Fruit fly (Drosophila melanogaster): ENCODE results near the gene rsh.

DNA sequence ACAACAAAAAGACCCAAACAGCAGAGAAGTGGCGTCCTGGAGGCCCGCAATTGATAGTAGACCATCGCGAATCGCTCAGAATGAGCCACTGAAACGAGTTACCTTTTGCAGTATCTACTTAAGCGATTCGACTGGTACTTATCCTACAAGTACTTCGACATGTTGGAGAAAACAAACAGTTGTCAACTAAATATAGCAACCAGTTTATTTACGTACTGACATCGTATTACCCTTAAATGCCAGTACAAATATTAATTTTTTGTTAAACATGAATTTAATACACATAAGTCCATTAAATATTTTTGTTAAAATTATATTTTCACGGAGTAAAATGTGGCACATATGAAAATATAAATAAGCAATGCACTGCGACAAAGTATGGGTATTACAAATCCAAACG is 66.8 kb downstream of the rsh start, which contains the start of gene CG12715:
- TF ChIP-seq usp (GFP tag; optimal IDR thresholded peaks at IDR 0.05) (no peak), dl (GFP tag; optimal IDR thresholded peaks at IDR 0.05; ENCODE audit: insufficient read depth in 1 of 2, partially characterized antibody in 2 of 2) (no peak), Abd-B (GFP tag; optimal IDR thresholded peaks at IDR 0.05) (no peak), rgr (GFP tag; optimal IDR thresholded peaks at IDR 0.05) (no peak), pan (optimal IDR thresholded peaks at IDR 0.05) (no peak), Hnf4 (GFP tag; optimal IDR thresholded peaks at IDR 0.05) (no peak), Sp1 (GFP tag; optimal IDR thresholded peaks at IDR 0.05) (no peak), psq (GFP tag; optimal IDR thresholded peaks at IDR 0.05) (no peak), fru (GFP tag; optimal IDR thresholded peaks at IDR 0.05) (no peak)
